Worm (Caenorhabditis elegans) whole organism, L1 larva: ENCODE data around the gene F55B11.2.

Source experiments
- alr-1 ChIP-seq: fragments of 200-800 bp; sonication (Bioruptor generic); optimal IDR thresholded peaks from 2 replicates; lab custom pipeline; 2018; ENCODE audit warnings: borderline replicate concordance, mild to moderate bottlenecking, missing genetic modification characterization, missing compliant biosample characterization
- lsy-2 ChIP-seq, 2 experiments: fragments of 150-350 bp; optimal IDR thresholded peaks; 2 replicates each; lab custom pipeline; 2014; ENCODE audit warnings: missing biosample characterization in 2 of 2, missing genetic modification characterization in 2 of 2
- mdl-1 ChIP-seq, 2 experiments: fragments of 150-350 bp; optimal IDR thresholded peaks; 2 replicates each; lab custom pipeline; 2014 to 2017; ENCODE audit warnings: missing biosample characterization in 2 of 2, missing genetic modification characterization in 2 of 2, inconsistent platforms in 1 of 2
- mep-1 ChIP-seq: fragments of 150-350 bp; optimal IDR thresholded peaks from 2 replicates; lab custom pipeline; 2014; ENCODE audit warnings: missing biosample characterization, missing genetic modification characterization
- nhr-11 ChIP-seq: fragments of 150-350 bp; optimal IDR thresholded peaks from 2 replicates; lab custom pipeline; 2014; ENCODE audit warnings: missing biosample characterization, missing genetic modification characterization
- nhr-76 ChIP-seq: sonication (generic microtip); optimal IDR thresholded peaks from 2 replicates; lab custom pipeline; 2017; ENCODE audit warnings: missing biosample characterization, missing genetic modification characterization
- nhr-77 ChIP-seq: fragments of 150-350 bp; optimal IDR thresholded peaks from 2 replicates; lab custom pipeline; 2014; ENCODE audit warnings: missing biosample characterization, missing genetic modification characterization
- pag-3 ChIP-seq: sonication (generic microtip); optimal IDR thresholded peaks from 2 replicates; lab custom pipeline; 2017; ENCODE audit warnings: missing genetic modification characterization, mild to moderate bottlenecking, missing compliant biosample characterization, antibody characterized with exemption, borderline replicate concordance; ENCODE audit not compliant: insufficient read depth
- sox-4 ChIP-seq: sonication (generic microtip); optimal IDR thresholded peaks from 2 replicates; lab custom pipeline; 2016; ENCODE audit warnings: missing genetic modification characterization, missing compliant biosample characterization
- tbx-2 ChIP-seq: sonication (generic microtip); optimal IDR thresholded peaks from 2 replicates; lab custom pipeline; 2016; ENCODE audit warnings: missing genetic modification characterization, missing compliant biosample characterization
- unc-62 ChIP-seq: fragments of 150-350 bp; optimal IDR thresholded peaks from 2 replicates; lab custom pipeline; 2014; ENCODE audit warnings: missing biosample characterization, missing genetic modification reagents, missing genetic modification characterization

ce11 chrIV:14424396-14424795 is 1.3 kb upstream of the F55B11.2 start, which contains the start of gene F55B11.3:
- TF ChIP-seq nhr-11 (tag; lab: Kevin White, UChicago) (no peak), mep-1 (tag; lab: Kevin White, UChicago) (no peak), mdl-1 (tag; optimal IDR thresholded peaks at IDR 0.05; lab: Kevin White, UChicago) (no peak), nhr-77 (no peak), alr-1 (no peak), lsy-2 (tag; optimal IDR thresholded peaks at IDR 0.05; lab: Kevin White, UChicago) (no peak), pag-3 (tag; lab: Kevin White, UChicago) (no peak), tbx-2 (no peak), unc-62 (GFP tag; lab: Kevin White, UChicago) (no peak), sox-4 (tag; lab: Kevin White, UChicago) (no peak), nhr-76 (tag; lab: Kevin White, UChicago) (no peak)
